Worm (Caenorhabditis elegans) whole organism, L1 larva: ENCODE results near the gene C02G6.2.

ENCODE experiments used
- alr-1 ChIP-seq: fragments of 200-800 bp; sonication (Bioruptor generic); optimal IDR thresholded peaks from 2 replicates; lab custom pipeline; 2018; ENCODE audit warnings: borderline replicate concordance, mild to moderate bottlenecking, missing genetic modification characterization, missing compliant biosample characterization
- ama-1 ChIP-seq: fragments of 150-350 bp; optimal IDR thresholded peaks from 2 replicates; lab custom pipeline; 2014
- ceh-82 ChIP-seq, 3 experiments: fragments of 150-350 bp in 1 of 3; sonication (generic microtip) in 2 of 3; optimal IDR thresholded peaks; 2 replicates each; lab custom pipeline; 2014 to 2017; ENCODE audit warnings: missing biosample characterization in 3 of 3, missing genetic modification characterization in 3 of 3
- ces-1 ChIP-seq: fragments of 150-350 bp; optimal IDR thresholded peaks from 2 replicates; lab custom pipeline; 2014; ENCODE audit warnings: missing biosample characterization, missing genetic modification reagents, missing genetic modification characterization
- efl-3 ChIP-seq: fragments of 200-800 bp; sonication (Bioruptor generic); optimal IDR thresholded peaks from 2 replicates; lab custom pipeline; 2018; ENCODE audit warnings: mild to moderate bottlenecking, missing genetic modification characterization, missing compliant biosample characterization
- fos-1 ChIP-seq: fragments of 150-350 bp; optimal IDR thresholded peaks from 2 replicates; lab custom pipeline; 2014; ENCODE audit warnings: missing biosample characterization, missing genetic modification characterization
- mab-9 ChIP-seq: fragments of 200-800 bp; sonication (Bioruptor generic); IDR thresholded peaks from 2 replicates; pipeline ENCODE4 v1.3.6; 2022; ENCODE audit warnings: missing genetic modification reagents, missing genetic modification characterization, missing compliant biosample characterization
- nhr-12 ChIP-seq: sonication (generic microtip); optimal IDR thresholded peaks from 2 replicates; lab custom pipeline; 2017; ENCODE audit warnings: missing biosample characterization, missing genetic modification characterization
- pag-3 ChIP-seq: sonication (generic microtip); optimal IDR thresholded peaks from 2 replicates; lab custom pipeline; 2017; ENCODE audit warnings: missing genetic modification characterization, mild to moderate bottlenecking, missing compliant biosample characterization, antibody characterized with exemption, borderline replicate concordance; ENCODE audit not compliant: insufficient read depth
- unc-62 ChIP-seq: fragments of 150-350 bp; optimal IDR thresholded peaks from 2 replicates; lab custom pipeline; 2014; ENCODE audit warnings: missing biosample characterization, missing genetic modification reagents, missing genetic modification characterization

- TF ChIP-seq ama-1 = no peak
- no peak for TF ChIP-seq nhr-12 (tag; lab: Kevin White, UChicago)
- TF ChIP-seq efl-3 (GFP tag; lab: Kevin White, UChicago) = no peak
- no peak for TF ChIP-seq alr-1 (tag; lab: Kevin White, UChicago)
- no peak for TF ChIP-seq unc-62
- TF ChIP-seq mab-9 = no peak
- TF ChIP-seq ces-1 (GFP tag; lab: Kevin White, UChicago) = no peak
- no peak for TF ChIP-seq ceh-82 (tag; optimal IDR thresholded peaks at IDR 0.05; lab: Kevin White, UChicago)
- no peak for TF ChIP-seq fos-1 (tag; lab: Kevin White, UChicago)
- TF ChIP-seq pag-3 = no peak
Measured at ce11 chrV:5895021-5895420, 23.2 kb downstream of the C02G6.2 start, which contains the start of gene grd-9.
